Worm (Caenorhabditis elegans): Measurements from ENCODE around the gene ckb-1.
A peak's percentile ranks its signal among the peaks of the same experiment; 100 is the strongest.

DNA sequence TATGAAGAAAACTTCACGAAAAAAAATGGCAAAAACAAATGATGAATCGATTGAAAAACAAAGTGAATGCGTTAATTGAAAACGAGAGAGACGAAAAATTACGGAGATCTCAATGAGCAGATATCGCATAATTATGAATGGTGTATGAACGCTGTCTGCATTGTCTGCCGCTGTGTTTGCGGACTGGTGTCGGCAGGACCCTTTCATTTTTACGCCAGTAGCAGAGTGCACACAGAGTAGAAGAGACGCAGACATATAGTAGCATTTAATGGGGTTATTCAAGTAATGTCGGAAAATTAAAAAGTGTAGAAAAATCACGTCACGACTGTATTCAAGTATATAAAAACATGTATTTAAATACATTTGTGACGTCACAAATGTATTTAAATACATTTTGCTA lies 15.8 kb downstream of the ckb-1 start:
- peak; percentile 27 for TF ChIP-seq snpc-4 (tag; optimal IDR thresholded peaks at IDR 0.05)
- TF ChIP-seq elt-2 (tag; optimal IDR thresholded peaks at IDR 0.05) = no peak
- no peak for TF ChIP-seq pha-4 (tag; optimal IDR thresholded peaks at IDR 0.05)
- TF ChIP-seq egl-5 (tag; optimal IDR thresholded peaks at IDR 0.05) = peak; percentile 31
- no peak for TF ChIP-seq unc-62 (GFP tag; optimal IDR thresholded peaks at IDR 0.05)
- TF ChIP-seq nhr-237 (tag; optimal IDR thresholded peaks at IDR 0.05) = no peak
- no peak for TF ChIP-seq nhr-67 (tag; optimal IDR thresholded peaks at IDR 0.05)
- no peak for TF ChIP-seq fkh-10 (GFP tag; optimal IDR thresholded peaks at IDR 0.05)
- no peak for TF ChIP-seq ama-1 (optimal IDR thresholded peaks at IDR 0.05)
- no peak for TF ChIP-seq nhr-12 (tag; optimal IDR thresholded peaks at IDR 0.05)
- TF ChIP-seq ZK546.5 (tag; optimal IDR thresholded peaks at IDR 0.05) = no peak
- TF ChIP-seq nhr-28 (tag; optimal IDR thresholded peaks at IDR 0.05) = no peak
- TF ChIP-seq lin-39 (tag; optimal IDR thresholded peaks at IDR 0.05) = no peak
- TF ChIP-seq aly-2 (tag; optimal IDR thresholded peaks at IDR 0.05) = no peak

Data from whole organism, L3 larva.